Worm (Caenorhabditis elegans): Measurements from ENCODE around the gene F57C12.2.

Gene F57C12.2

DNA sequence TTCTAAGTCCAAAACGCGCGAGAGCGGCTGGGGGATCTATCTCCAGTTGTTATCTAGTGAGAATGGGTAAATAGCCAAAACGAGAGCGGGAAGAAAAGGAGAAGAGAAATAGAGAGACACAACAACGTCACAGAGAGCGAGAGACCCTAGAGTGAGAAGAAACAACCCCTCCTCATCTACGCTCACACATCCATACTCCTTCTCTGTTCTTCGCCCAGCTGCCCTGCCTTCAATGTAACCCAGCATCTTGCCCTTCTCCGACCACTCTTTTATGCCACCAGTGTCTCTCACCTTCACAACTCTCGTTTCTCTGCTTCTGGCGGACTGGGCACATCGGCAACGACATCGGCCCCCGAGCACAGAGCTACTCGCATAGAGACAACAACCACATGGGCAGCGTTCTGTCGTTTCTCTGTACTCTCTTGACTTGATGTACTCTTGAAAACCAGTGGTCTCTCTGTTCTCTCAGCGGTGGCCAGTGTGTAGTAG, 42.1 kb upstream of the F57C12.2 start (continued):
- TF ChIP-seq lag-1 (GFP tag; IDR thresholded peaks at IDR 0.05) (no peak), aptf-3 (GFP tag; IDR thresholded peaks at IDR 0.05) (no peak), nhr-80 (tag; optimal IDR thresholded peaks at IDR 0.05) (peak; percentile 97), mxl-1 (tag; optimal IDR thresholded peaks at IDR 0.05) (no peak), dox-1 (GFP tag; IDR thresholded peaks at IDR 0.05) (no peak; the same call in 1 of the 2 replicates), tlf-1 (GFP tag; optimal IDR thresholded peaks at IDR 0.05) (peak; percentile 13), efl-1 (GFP tag; optimal IDR thresholded peaks at IDR 0.05) (no peak), fkh-3 (tag; optimal IDR thresholded peaks at IDR 0.05) (no peak), ceh-58 (GFP tag; IDR thresholded peaks at IDR 0.05) (no peak), lin-26 (GFP tag; IDR thresholded peaks at IDR 0.05) (peak; percentile 61), hmg-1.2 (GFP tag; IDR thresholded peaks at IDR 0.05) (peak; percentile 64), Y79H2A.3 (GFP tag; conservative IDR thresholded peaks at IDR 0.05) (no peak), unc-62 (GFP tag; optimal IDR thresholded peaks at IDR 0.05) (no peak), F57C9.4 (tag; optimal IDR thresholded peaks at IDR 0.05) (no peak), somi-1 (GFP tag; optimal IDR thresholded peaks at IDR 0.05) (peak; percentile 71), rec-8 (tag; optimal IDR thresholded peaks at IDR 0.05) (no peak), T07F8.4 (tag; optimal IDR thresholded peaks at IDR 0.05) (no peak), Y53F4B.3 (GFP tag; IDR thresholded peaks at IDR 0.05) (no peak), nfya-1 (tag; optimal IDR thresholded peaks at IDR 0.05; ENCODE audit: borderline replicate concordance, insufficient read depth) (no peak), mel-28 (tag; optimal IDR thresholded peaks at IDR 0.05; ENCODE audit: borderline replicate concordance) (no peak), madf-8 (GFP tag; conservative IDR thresholded peaks at IDR 0.05) (no peak), attf-5 (GFP tag; optimal IDR thresholded peaks at IDR 0.05) (peak; percentile 81), Y67H2A.10 (GFP tag; conservative IDR thresholded peaks at IDR 0.05) (no peak), egl-18 (GFP tag; IDR thresholded peaks at IDR 0.05) (no peak), F55B11.4 (tag; optimal IDR thresholded peaks at IDR 0.05; ENCODE audit: borderline replicate concordance, insufficient read depth) (no peak), snpc-1.1 (tag; optimal IDR thresholded peaks at IDR 0.05; ENCODE audit: insufficient read depth) (no peak), C06A6.2 (GFP tag; conservative IDR thresholded peaks at IDR 0.05) (0 out of 2 replicates have a peak, but pooled peaks have one; percentile 46), ztf-26 (tag; optimal IDR thresholded peaks at IDR 0.05) (peak; percentile 35), F57A8.1 (GFP tag; optimal IDR thresholded peaks at IDR 0.05) (no peak), ztf-22 (GFP tag; optimal IDR thresholded peaks at IDR 0.05) (no peak), F49E8.2 (tag; optimal IDR thresholded peaks at IDR 0.05; ENCODE audit: insufficient read depth) (no peak), madf-10 (tag; optimal IDR thresholded peaks at IDR 0.05) (peak; percentile 75), K11D2.4 (GFP tag; IDR thresholded peaks at IDR 0.05) (peak; percentile 70; the same call in 1 of the 2 replicates), zfh-2 (GFP tag; conservative IDR thresholded peaks at IDR 0.05) (peak; percentile 99), ets-4 (GFP tag; optimal IDR thresholded peaks at IDR 0.05) (peak; percentile 68), ama-1 (optimal IDR thresholded peaks at IDR 0.05) (no peak), ama-1 (GFP tag; optimal IDR thresholded peaks at IDR 0.05) (peak in 1 of 2 experiments; percentile 37), K12H6.12 (tag; optimal IDR thresholded peaks at IDR 0.05) (peak; percentile 90), B0035.1 (tag; optimal IDR thresholded peaks at IDR 0.05) (peak; percentile 21), xnd-1 (tag; optimal IDR thresholded peaks at IDR 0.05) (no peak), ceh-79 (tag; optimal IDR thresholded peaks at IDR 0.05) (no peak), lin-40 (tag; optimal IDR thresholded peaks at IDR 0.05) (peak; percentile 85), B0019.2 (GFP tag; conservative IDR thresholded peaks at IDR 0.05) (no peak), lin-54 (GFP tag; optimal IDR thresholded peaks at IDR 0.05) (peak; percentile 42), cebp-1 (GFP tag; IDR thresholded peaks at IDR 0.05) (no peak), cebp-1 (tag; optimal IDR thresholded peaks at IDR 0.05) (peak; percentile 87), ceh-100 (GFP tag; IDR thresholded peaks at IDR 0.05) (no peak), chd-7 (tag; optimal IDR thresholded peaks at IDR 0.05) (peak; percentile 81), die-1 (tag; optimal IDR thresholded peaks at IDR 0.05) (peak; percentile 47)
